Fruit fly (Drosophila melanogaster): ENCODE results near the gene Hsc70-3.
A peak's percentile ranks its signal among the peaks of the same experiment; 100 is the strongest.

Gene Hsc70-3

DNA sequence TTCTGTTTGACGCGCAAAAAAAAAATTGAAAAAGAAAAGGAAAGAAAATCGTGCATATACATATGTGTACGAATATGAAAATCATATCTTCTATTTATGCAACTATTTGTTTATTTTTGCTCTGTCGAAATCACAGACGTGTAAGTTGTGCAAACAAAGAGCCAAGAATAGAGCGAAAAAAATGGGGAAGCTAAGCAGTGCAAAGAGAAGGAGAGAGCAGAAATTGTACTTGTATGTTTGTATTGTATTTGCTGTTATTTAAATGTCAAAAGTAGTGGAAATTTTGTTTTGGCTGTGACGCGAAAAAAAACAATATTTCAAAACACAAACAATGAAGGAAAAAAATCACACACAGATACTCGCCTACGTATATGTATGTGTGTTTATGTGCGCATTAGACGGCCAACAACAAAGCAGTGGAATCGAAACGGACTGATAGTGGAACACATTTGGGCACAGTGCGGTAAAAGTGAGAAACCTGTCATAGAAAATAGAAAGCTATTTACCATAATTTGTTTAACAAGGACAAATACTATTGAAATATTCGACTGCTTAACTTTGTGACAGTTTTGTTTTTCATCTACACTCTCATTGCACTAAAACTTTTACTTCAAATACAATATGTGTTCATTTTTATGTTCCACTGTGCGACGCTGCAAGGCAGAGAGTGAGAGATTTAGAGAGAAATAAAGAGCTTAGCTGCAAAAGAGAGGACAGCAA, 11.3 kb upstream of the Hsc70-3 start (continued):
- TF ChIP-seq TFAM (GFP tag; optimal IDR thresholded peaks at IDR 0.05) (peak; percentile 85), ash1 (GFP tag; optimal IDR thresholded peaks at IDR 0.05) (no peak), CG32532 (GFP tag; IDR thresholded peaks at IDR 0.05) (peak; percentile 93), C15 (GFP tag; IDR thresholded peaks at IDR 0.05) (peak; percentile 83; the same call in 2 of the 3 replicates), pan (optimal IDR thresholded peaks at IDR 0.05) (no peak), pan (GFP tag; optimal IDR thresholded peaks at IDR 0.05 in 1 of 2, IDR thresholded peaks at IDR 0.05 in 1 of 2) (peak in 1 of 2 experiments; percentile 97), CG15514 (GFP tag; optimal IDR thresholded peaks at IDR 0.05) (peak; percentile 86), Max (GFP tag; optimal IDR thresholded peaks at IDR 0.05) (peak; percentile 88), tap (tag; optimal IDR thresholded peaks at IDR 0.05) (peak; percentile 94), jumu (GFP tag; optimal IDR thresholded peaks at IDR 0.05) (peak; percentile 96), Dfd (GFP tag; optimal IDR thresholded peaks at IDR 0.05) (no peak), pros (GFP tag; optimal IDR thresholded peaks at IDR 0.05) (peak; percentile 49), sob (GFP tag; IDR thresholded peaks at IDR 0.05) (peak; percentile 94), Hand (GFP tag; optimal IDR thresholded peaks at IDR 0.05) (peak; percentile 84), al (GFP tag; IDR thresholded peaks at IDR 0.05) (peak; percentile 87), Myb (GFP tag; optimal IDR thresholded peaks at IDR 0.05) (peak; percentile 86), run (tag; optimal IDR thresholded peaks at IDR 0.05) (peak; percentile 88), Doc3 (GFP tag; IDR thresholded peaks at IDR 0.05; ENCODE audit: partially characterized antibody) (peak; percentile 37; the same call in 1 of the 3 replicates), hbn (GFP tag; IDR thresholded peaks at IDR 0.05; ENCODE audit: partially characterized antibody) (no peak), chif (GFP tag; optimal IDR thresholded peaks at IDR 0.05) (peak; percentile 95 to 96), CG3281 (GFP tag; optimal IDR thresholded peaks at IDR 0.05) (peak; percentile 92), CG1529 (GFP tag; optimal IDR thresholded peaks at IDR 0.05) (peak; percentile 92), bigmax (GFP tag; optimal IDR thresholded peaks at IDR 0.05) (no peak), gce (GFP tag; IDR thresholded peaks at IDR 0.05) (peak; percentile 94), CG11398 (GFP tag; optimal IDR thresholded peaks at IDR 0.05) (peak; percentile 96), nau (GFP tag; optimal IDR thresholded peaks at IDR 0.05) (peak; percentile 93), CG12391 (tag; optimal IDR thresholded peaks at IDR 0.05) (peak; percentile 96), Meics (GFP tag; optimal IDR thresholded peaks at IDR 0.05) (peak; percentile 92), crp (GFP tag; optimal IDR thresholded peaks at IDR 0.05) (peak in 1 of 2 experiments; percentile 63), CG10209 (GFP tag; optimal IDR thresholded peaks at IDR 0.05) (peak; percentile 93), da (GFP tag; optimal IDR thresholded peaks at IDR 0.05) (peak; percentile 79), CG11247 (GFP tag; IDR thresholded peaks at IDR 0.05) (peak; percentile 92), oc (tag; optimal IDR thresholded peaks at IDR 0.05) (peak; percentile 96), nom (GFP tag; optimal IDR thresholded peaks at IDR 0.05) (peak; percentile 66), ftz-f1 (GFP tag; optimal IDR thresholded peaks at IDR 0.05) (peak; percentile 10), sc (optimal IDR thresholded peaks at IDR 0.05) (no peak), sc (GFP tag; optimal IDR thresholded peaks at IDR 0.05) (peak; percentile 92), btn (GFP tag; optimal IDR thresholded peaks at IDR 0.05) (peak; percentile 90), CG5245 (GFP tag; optimal IDR thresholded peaks at IDR 0.05) (peak; percentile 91), tll (GFP tag; optimal IDR thresholded peaks at IDR 0.05) (no peak), knrl (GFP tag; IDR thresholded peaks at IDR 0.05; ENCODE audit: partially characterized antibody) (peak; percentile 57; the same call in 2 of the 3 replicates), ttk (GFP tag; IDR thresholded peaks at IDR 0.05) (peak; percentile 90), MESR4 (GFP tag; optimal IDR thresholded peaks at IDR 0.05) (peak; percentile 52), CG1024 (GFP tag; IDR thresholded peaks at IDR 0.05) (peak; percentile 88), CG6813 (GFP tag; optimal IDR thresholded peaks at IDR 0.05) (peak; percentile 93), sens-2 (GFP tag; IDR thresholded peaks at IDR 0.05) (peak; percentile 91), Usf (GFP tag; optimal IDR thresholded peaks at IDR 0.05) (peak; percentile 79), bab2 (GFP tag; optimal IDR thresholded peaks at IDR 0.05) (peak; percentile 92), ac (GFP tag; optimal IDR thresholded peaks at IDR 0.05) (peak; percentile 80)
